Fruit fly (Drosophila melanogaster): ENCODE results near the gene CG13358.

CG13358 gene

dm6 chrX:843489-843888 lies 38.8 kb upstream of the CG13358 start (continued):
- TF ChIP-seq CG6689 (GFP tag; IDR thresholded peaks at IDR 0.05) = 0 out of 2 replicates have a peak, but pooled peaks have one; percentile 19
- TF ChIP-seq Sox102F (GFP tag; optimal IDR thresholded peaks at IDR 0.05) = peak; percentile 52
- TF ChIP-seq CTCF (GFP tag; optimal IDR thresholded peaks at IDR 0.05) = peak; percentile 92
- TF ChIP-seq wdn (GFP tag; IDR thresholded peaks at IDR 0.05) = 0 out of 2 replicates have a peak, but pooled peaks have one; percentile 31
- TF ChIP-seq HmgZ (tag; optimal IDR thresholded peaks at IDR 0.05) = peak; percentile 5
- TF ChIP-seq eve (GFP tag; optimal IDR thresholded peaks at IDR 0.05) = peak in 1 of 2 experiments; percentile 4
- peak; percentile 27 for TF ChIP-seq grau (tag; optimal IDR thresholded peaks at IDR 0.05)
- no peak for TF ChIP-seq CG7928 (GFP tag; optimal IDR thresholded peaks at IDR 0.05)
- no peak for TF ChIP-seq CG1647 (GFP tag; optimal IDR thresholded peaks at IDR 0.05)
- peak; percentile 29 for TF ChIP-seq trem (tag; optimal IDR thresholded peaks at IDR 0.05)
- TF ChIP-seq fd3F (GFP tag; optimal IDR thresholded peaks at IDR 0.05) = no peak
- TF ChIP-seq tio (GFP tag; optimal IDR thresholded peaks at IDR 0.05) = peak; percentile 9
- TF ChIP-seq CG17328 (GFP tag; IDR thresholded peaks at IDR 0.05) = 0 out of 2 replicates have a peak, but pooled peaks have one; percentile 35
- no peak for TF ChIP-seq Neu2 (GFP tag; optimal IDR thresholded peaks at IDR 0.05; ENCODE audit: borderline replicate concordance)
- peak; percentile 20; the same call in 1 of the 2 replicates for TF ChIP-seq amos (GFP tag; IDR thresholded peaks at IDR 0.05; ENCODE audit: partially characterized antibody)
- peak; percentile 91 for TF ChIP-seq Dip2 (GFP tag; IDR thresholded peaks at IDR 0.05)
- no peak for TF ChIP-seq CG34376 (GFP tag; optimal IDR thresholded peaks at IDR 0.05)
- peak; percentile 47; the same call in 1 of the 2 replicates for TF ChIP-seq CG31441 (GFP tag; IDR thresholded peaks at IDR 0.05)
- TF ChIP-seq CG1602 (GFP tag; optimal IDR thresholded peaks at IDR 0.05) = peak; percentile 11
- peak; percentile 7 for TF ChIP-seq pnt (GFP tag; optimal IDR thresholded peaks at IDR 0.05)
- TF ChIP-seq Rfx (GFP tag; IDR thresholded peaks at IDR 0.05) = peak; percentile 25; the same call in 1 of the 2 replicates
- no peak for TF ChIP-seq dimm (GFP tag; IDR thresholded peaks at IDR 0.05)
- TF ChIP-seq CG9817 (tag; optimal IDR thresholded peaks at IDR 0.05) = peak; percentile 25
- TF ChIP-seq Bgb (GFP tag; IDR thresholded peaks at IDR 0.05; ENCODE audit: partially characterized antibody) = peak; percentile 25; the same call in 1 of the 2 replicates
- TF ChIP-seq Aef1 (GFP tag; IDR thresholded peaks at IDR 0.05) = 0 out of 3 replicates have a peak, but pooled peaks have one; percentile 9
- TF ChIP-seq sqz (GFP tag; optimal IDR thresholded peaks at IDR 0.05) = no peak
- no peak for TF ChIP-seq H2.0 (GFP tag; IDR thresholded peaks at IDR 0.05)
- peak; percentile 41 for TF ChIP-seq CoRest (tag; optimal IDR thresholded peaks at IDR 0.05)
- no peak for TF ChIP-seq ssp (GFP tag; IDR thresholded peaks at IDR 0.05)
- TF ChIP-seq CG9876 (GFP tag; optimal IDR thresholded peaks at IDR 0.05) = no peak
- TF ChIP-seq row (GFP tag; IDR thresholded peaks at IDR 0.05) = peak; percentile 45
- peak; percentile 5 for TF ChIP-seq Dek (tag; optimal IDR thresholded peaks at IDR 0.05)
- TF ChIP-seq CG7963 (GFP tag; IDR thresholded peaks at IDR 0.05; ENCODE audit: partially characterized antibody) = peak; percentile 24; the same call in 1 of the 3 replicates
- TF ChIP-seq inv (GFP tag; IDR thresholded peaks at IDR 0.05; ENCODE audit: partially characterized antibody) = peak; percentile 22; the same call in 1 of the 2 replicates
- TF ChIP-seq da (GFP tag; optimal IDR thresholded peaks at IDR 0.05) = no peak
- TF ChIP-seq CG9932 (GFP tag; IDR thresholded peaks at IDR 0.05) = peak; percentile 15; the same call in 1 of the 2 replicates
- no peak for TF ChIP-seq sima (GFP tag; optimal IDR thresholded peaks at IDR 0.05)
- peak; percentile 25 for TF ChIP-seq ind (GFP tag; optimal IDR thresholded peaks at IDR 0.05)
- TF ChIP-seq nerfin-2 (GFP tag; IDR thresholded peaks at IDR 0.05; ENCODE audit: partially characterized antibody) = peak; percentile 37; the same call in 1 of the 2 replicates
- TF ChIP-seq CG1832 (GFP tag; optimal IDR thresholded peaks at IDR 0.05) = no peak
- TF ChIP-seq CG2116 (GFP tag; optimal IDR thresholded peaks at IDR 0.05) = peak; percentile 18
- TF ChIP-seq CG6272 (GFP tag; IDR thresholded peaks at IDR 0.05) = 0 out of 2 replicates have a peak, but pooled peaks have one; percentile 20
- TF ChIP-seq CG7839 (tag; optimal IDR thresholded peaks at IDR 0.05) = peak; percentile 37
- TF ChIP-seq pita (GFP tag; optimal IDR thresholded peaks at IDR 0.05) = peak; percentile 66
- no peak for TF ChIP-seq pho (GFP tag; optimal IDR thresholded peaks at IDR 0.05)
- peak; percentile 2 for TF ChIP-seq CG18619 (GFP tag; optimal IDR thresholded peaks at IDR 0.05)
- no peak for TF ChIP-seq BEAF-32 (GFP tag; optimal IDR thresholded peaks at IDR 0.05)
- peak; percentile 44 for TF ChIP-seq Hmr (GFP tag; optimal IDR thresholded peaks at IDR 0.05)
- TF ChIP-seq Med (GFP tag) = peak; percentile 73
- TF ChIP-seq Awh (GFP tag; IDR thresholded peaks at IDR 0.05) = no peak

Data from whole organism, embryonic.